Fruit fly (Drosophila melanogaster) whole organism, pupa: ENCODE data around the gene CG3149.

Experiments
- CG14655 ChIP-seq: fragments of 200-800 bp; sonication (Bioruptor generic); optimal IDR thresholded peaks from 3 replicates; lab custom pipeline; 2017; ENCODE audit warnings: mild to moderate bottlenecking, missing biosample characterization, missing genetic modification reagents, missing genetic modification characterization
- CG17806 ChIP-seq: fragments of 200-800 bp; sonication (Bioruptor generic); optimal IDR thresholded peaks from 2 replicates; lab custom pipeline; 2018; ENCODE audit warnings: missing biosample characterization, mild to moderate bottlenecking, missing genetic modification characterization, moderate library complexity
- gl ChIP-seq: fragments of 200-800 bp; sonication (Bioruptor generic); optimal IDR thresholded peaks from 2 replicates; lab custom pipeline; 2018; ENCODE audit warnings: missing biosample characterization, mild to moderate bottlenecking, missing genetic modification characterization

dm6 chrX:5679079-5679932 lies 15.7 kb downstream of the CG3149 start:
- TF ChIP-seq CG14655 (GFP tag; lab: Kevin White, UChicago) (no peak), CG17806 (tag; lab: Kevin White, UChicago) (peak; percentile 65), gl (tag; lab: Kevin White, UChicago) (no peak)
